Fruit fly (Drosophila melanogaster) whole organism: ENCODE results near the gene Sec63.

Source experiments
- CG8478 ChIP-seq: fragments of >200 bp; optimal IDR thresholded peaks from 2 replicates; lab custom pipeline; 2018; ENCODE audit warnings: inconsistent platforms
- usp ChIP-seq: fragments of >200 bp; optimal IDR thresholded peaks from 2 replicates; lab custom pipeline; 2017; ENCODE audit warnings: missing biosample characterization, missing genetic modification characterization, mixed read lengths

DNA sequence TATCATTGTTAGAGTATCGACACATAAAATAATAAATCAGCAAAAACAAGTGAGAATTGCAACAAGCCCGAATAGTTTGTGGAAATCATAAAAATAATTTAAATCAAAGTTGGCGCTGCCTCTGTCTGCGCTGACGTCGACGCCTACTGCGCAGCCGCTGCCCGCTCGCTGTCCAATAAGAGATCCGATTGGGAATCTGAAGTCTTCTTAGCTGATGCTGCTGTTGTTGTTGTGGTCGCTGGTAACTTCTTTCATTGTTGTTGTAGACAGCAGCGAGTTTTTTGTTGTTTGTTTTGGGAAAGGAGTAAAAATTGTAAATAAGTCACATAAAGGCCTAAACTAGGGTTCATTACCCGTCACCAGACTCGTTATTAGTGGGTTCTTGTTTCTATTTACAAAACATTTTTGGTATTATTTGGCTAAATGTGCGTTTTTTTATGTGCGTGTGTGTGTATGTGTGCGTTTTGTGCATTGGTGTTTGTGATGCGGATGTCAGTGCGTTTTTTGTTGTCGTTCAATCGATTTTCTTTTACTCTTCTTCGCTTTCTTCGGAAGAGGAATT is 4.4 kb downstream of the Sec63 start:
- TF ChIP-seq usp (GFP tag; lab: Kevin White, UChicago), result no peak
- no peak for TF ChIP-seq CG8478
